Fruit fly (Drosophila melanogaster) whole organism, embryonic: ENCODE measurements around the gene Cpr30F.

Experiments
- ATbp ChIP-seq: fragments of 200-800 bp; sonication (Bioruptor generic); optimal IDR thresholded peaks from 2 replicates; lab custom pipeline; 2017; ENCODE audit warnings: missing biosample characterization, mild to moderate bottlenecking, missing genetic modification characterization, missing genetic modification reagents
- CG10543 ChIP-seq: fragments of 200-800 bp; sonication (Bioruptor generic); optimal IDR thresholded peaks from 3 replicates; lab custom pipeline; 2017; ENCODE audit warnings: missing biosample characterization, mild to moderate bottlenecking, missing genetic modification characterization, moderate library complexity
- CG13287 ChIP-seq: fragments of 200-800 bp; sonication (Bioruptor generic); IDR thresholded peaks from 2 replicates; pipeline ENCODE4 v1.3.6; 2022; ENCODE audit warnings: missing biosample characterization, missing genetic modification characterization; ENCODE audit not compliant: partially characterized antibody
- CG13424 ChIP-seq: fragments of 200-800 bp; sonication (Bioruptor generic); optimal IDR thresholded peaks from 2 replicates; lab custom pipeline; 2019; ENCODE audit warnings: missing biosample characterization, mild to moderate bottlenecking, missing genetic modification characterization, moderate library complexity
- CG17361 ChIP-seq: fragments of 200-800 bp; sonication (Bioruptor generic); IDR thresholded peaks from 3 replicates; pipeline ENCODE4 v1.3.6; 2022; ENCODE audit warnings: missing biosample characterization, missing genetic modification characterization
- CG3065 ChIP-seq: fragments of 200-800 bp; sonication (Bioruptor generic); optimal IDR thresholded peaks from 2 replicates; lab custom pipeline; 2016; ENCODE audit warnings: missing biosample characterization, missing genetic modification characterization
- CG3407 ChIP-seq: fragments of 200-800 bp; sonication (Bioruptor generic); optimal IDR thresholded peaks from 2 replicates; lab custom pipeline; 2018; ENCODE audit warnings: missing biosample characterization, mild to moderate bottlenecking, missing genetic modification characterization
- CG4404 ChIP-seq: fragments of 200-800 bp; sonication (Bioruptor generic); IDR thresholded peaks from 2 replicates; pipeline ENCODE4 v1.3.6; 2022; ENCODE audit warnings: missing biosample characterization, missing genetic modification characterization
- CG4730 ChIP-seq: fragments of 200-800 bp; sonication (Bioruptor generic); IDR thresholded peaks from 2 replicates; pipeline ENCODE4 v1.3.6; 2022; ENCODE audit warnings: missing biosample characterization, missing genetic modification characterization
- CG4820 ChIP-seq: fragments of 200-800 bp; sonication (Bioruptor generic); optimal IDR thresholded peaks from 3 replicates; lab custom pipeline; 2016; ENCODE audit warnings: missing biosample characterization, missing genetic modification characterization
- CG6689 ChIP-seq: fragments of 200-800 bp; sonication (Bioruptor generic); IDR thresholded peaks from 2 replicates; pipeline ENCODE4 v1.3.6; 2022; ENCODE audit warnings: missing biosample characterization, missing genetic modification characterization
- CG6765 ChIP-seq: fragments of 200-800 bp; sonication (Bioruptor generic); optimal IDR thresholded peaks from 3 replicates; lab custom pipeline; 2017; ENCODE audit warnings: missing biosample characterization, mild to moderate bottlenecking, missing genetic modification characterization
- CG7271 ChIP-seq: fragments of 200-800 bp; sonication (Bioruptor generic); optimal IDR thresholded peaks from 2 replicates; lab custom pipeline; 2018; ENCODE audit warnings: missing biosample characterization, mild to moderate bottlenecking, missing genetic modification characterization, moderate library complexity
- CG7357 ChIP-seq: fragments of 200-800 bp; sonication (Bioruptor generic); IDR thresholded peaks from 3 replicates; pipeline ENCODE4 v1.3.6; 2022; ENCODE audit warnings: missing biosample characterization, missing genetic modification characterization
- CG8089 ChIP-seq: fragments of 200-800 bp; sonication (Bioruptor generic); optimal IDR thresholded peaks from 3 replicates; lab custom pipeline; 2016; ENCODE audit warnings: missing biosample characterization, missing genetic modification characterization
- CG8359 ChIP-seq: fragments of 200-800 bp; sonication (Bioruptor generic); optimal IDR thresholded peaks from 2 replicates; lab custom pipeline; 2017; ENCODE audit warnings: missing biosample characterization, mild to moderate bottlenecking, missing genetic modification characterization, borderline replicate concordance
- CrebB ChIP-seq: fragments of 200-800 bp; sonication (Bioruptor generic); optimal IDR thresholded peaks from 3 replicates; lab custom pipeline; 2018; ENCODE audit warnings: missing biosample characterization, mild to moderate bottlenecking, missing genetic modification characterization
- Ets97D ChIP-seq: fragments of 200-800 bp; sonication (Bioruptor generic); optimal IDR thresholded peaks from 3 replicates; lab custom pipeline; 2016; ENCODE audit warnings: missing biosample characterization, missing genetic modification characterization
- HHEX ChIP-seq: fragments of 200-800 bp; sonication (Bioruptor generic); optimal IDR thresholded peaks from 3 replicates; lab custom pipeline; 2017; ENCODE audit warnings: missing biosample characterization, mild to moderate bottlenecking, missing genetic modification characterization, missing genetic modification reagents
- HLH4C ChIP-seq: fragments of 200-800 bp; sonication (Bioruptor generic); IDR thresholded peaks from 3 replicates; pipeline ENCODE4 v1.3.6; 2022; ENCODE audit warnings: missing biosample characterization, missing genetic modification characterization; ENCODE audit not compliant: partially characterized antibody
- HLHmδ ChIP-seq: fragments of 200-800 bp; sonication (Bioruptor generic); optimal IDR thresholded peaks from 2 replicates; lab custom pipeline; 2018; ENCODE audit warnings: missing biosample characterization, mild to moderate bottlenecking, missing genetic modification characterization, moderate library complexity
- HmgD ChIP-seq: fragments of 200-800 bp; sonication (Bioruptor generic); optimal IDR thresholded peaks from 3 replicates; lab custom pipeline; 2016; ENCODE audit warnings: missing biosample characterization, missing genetic modification characterization
- Lhr ChIP-seq: fragments of 200-800 bp; sonication (Bioruptor generic); optimal IDR thresholded peaks from 3 replicates; lab custom pipeline; 2017; ENCODE audit warnings: mild to moderate bottlenecking, missing biosample characterization, missing genetic modification reagents, missing genetic modification characterization
- Lim3 ChIP-seq: fragments of 200-800 bp; sonication (Bioruptor generic); IDR thresholded peaks from 2 replicates; pipeline ENCODE4 v1.3.6; 2022; ENCODE audit warnings: missing biosample characterization, missing genetic modification characterization
- Lpt ChIP-seq: fragments of >200 bp; optimal IDR thresholded peaks from 2 replicates; lab custom pipeline; 2018; ENCODE audit warnings: missing biosample characterization, missing genetic modification characterization
- MTF-1 ChIP-seq: fragments of 200-800 bp; sonication (Bioruptor generic); optimal IDR thresholded peaks from 2 replicates; lab custom pipeline; 2018; ENCODE audit warnings: missing biosample characterization, mild to moderate bottlenecking, missing genetic modification characterization, borderline replicate concordance
- Nf-YA ChIP-seq: fragments of 200-800 bp; sonication (Bioruptor generic); IDR thresholded peaks from 2 replicates; pipeline ENCODE4 v1.3.6; 2022; ENCODE audit warnings: missing biosample characterization, missing genetic modification characterization
- Oli ChIP-seq: fragments of 200-800 bp; sonication (Bioruptor generic); optimal IDR thresholded peaks from 2 replicates; lab custom pipeline; 2018; ENCODE audit warnings: missing biosample characterization, mild to moderate bottlenecking, missing genetic modification characterization, moderate library complexity
- Side ChIP-seq: fragments of 200-800 bp; sonication (Bioruptor generic); optimal IDR thresholded peaks from 2 replicates; lab custom pipeline; 2016; ENCODE audit warnings: missing biosample characterization, missing genetic modification characterization
- Sin3A ChIP-seq: fragments of >200 bp; optimal IDR thresholded peaks from 2 replicates; lab custom pipeline; 2018
- Six4 ChIP-seq: fragments of 200-800 bp; sonication (Bioruptor generic); optimal IDR thresholded peaks from 2 replicates; lab custom pipeline; 2016; ENCODE audit warnings: missing biosample characterization, missing genetic modification characterization
- bsh ChIP-seq, 2 experiments: fragments of 200-800 bp; sonication (Bioruptor generic); optimal IDR thresholded peaks; 2 replicates each; lab custom pipeline; 2017 to 2018; ENCODE audit warnings: mild to moderate bottlenecking in 2 of 2, missing biosample characterization in 2 of 2, missing genetic modification characterization in 2 of 2, moderate library complexity in 1 of 2
- chm ChIP-seq: fragments of 200-800 bp; sonication (Bioruptor generic); IDR thresholded peaks from 2 replicates; pipeline ENCODE4 v1.3.6; 2022; ENCODE audit warnings: missing biosample characterization, missing genetic modification characterization
- crol ChIP-seq: fragments of 200-800 bp; sonication (Bioruptor generic); IDR thresholded peaks from 2 replicates; pipeline ENCODE4 v1.3.6; 2022; ENCODE audit warnings: missing biosample characterization, missing genetic modification characterization
- dan ChIP-seq: fragments of 200-800 bp; sonication (Bioruptor generic); IDR thresholded peaks from 2 replicates; pipeline ENCODE4 v1.3.6; 2022; ENCODE audit warnings: missing biosample characterization, missing genetic modification characterization
- dati ChIP-seq: fragments of 200-800 bp; sonication (Bioruptor generic); IDR thresholded peaks from 2 replicates; pipeline ENCODE4 v1.3.6; 2022; ENCODE audit warnings: missing biosample characterization, missing genetic modification characterization
- dmrt11E ChIP-seq: fragments of 200-800 bp; sonication (Bioruptor generic); optimal IDR thresholded peaks from 3 replicates; lab custom pipeline; 2018; ENCODE audit warnings: missing biosample characterization, mild to moderate bottlenecking, missing genetic modification characterization, moderate library complexity
- fu2 ChIP-seq: fragments of 200-800 bp; sonication (Bioruptor generic); optimal IDR thresholded peaks from 2 replicates; lab custom pipeline; 2016; ENCODE audit warnings: missing biosample characterization, missing genetic modification characterization
- gcm ChIP-seq: fragments of 200-800 bp; sonication (Bioruptor generic); optimal IDR thresholded peaks from 2 replicates; lab custom pipeline; 2019; ENCODE audit warnings: missing biosample characterization, mild to moderate bottlenecking, missing genetic modification characterization, moderate library complexity
- ind ChIP-seq: fragments of 200-800 bp; sonication (Bioruptor generic); optimal IDR thresholded peaks from 3 replicates; lab custom pipeline; 2016; ENCODE audit warnings: missing biosample characterization, missing genetic modification characterization
- klu ChIP-seq: fragments of 200-800 bp; sonication (Bioruptor generic); IDR thresholded peaks from 2 replicates; pipeline ENCODE4 v1.3.6; 2022; ENCODE audit warnings: missing biosample characterization, missing genetic modification characterization
- odd ChIP-seq: fragments of 200-800 bp; sonication (Bioruptor generic); optimal IDR thresholded peaks from 2 replicates; lab custom pipeline; 2017; ENCODE audit warnings: missing biosample characterization, mild to moderate bottlenecking, missing genetic modification characterization
- pb ChIP-seq: fragments of 200-800 bp; sonication (Bioruptor generic); optimal IDR thresholded peaks from 3 replicates; lab custom pipeline; 2016; ENCODE audit warnings: missing biosample characterization, missing genetic modification characterization
- pzg ChIP-seq: fragments of 200-800 bp; sonication (Bioruptor generic); optimal IDR thresholded peaks from 3 replicates; lab custom pipeline; 2018; ENCODE audit warnings: missing biosample characterization, mild to moderate bottlenecking, missing genetic modification characterization, moderate library complexity
- seq ChIP-seq: fragments of 200-800 bp; sonication (Bioruptor generic); IDR thresholded peaks from 2 replicates; pipeline ENCODE4 v1.3.6; 2022; ENCODE audit warnings: missing biosample characterization, missing genetic modification characterization
- tin ChIP-seq: fragments of 200-800 bp; sonication (Bioruptor generic); optimal IDR thresholded peaks from 3 replicates; lab custom pipeline; 2016; ENCODE audit warnings: missing biosample characterization, missing genetic modification characterization
- tll ChIP-seq, 2 experiments: fragments of 200-800 bp in 1 of 2; fragments of >200 bp in 1 of 2; sonication (Bioruptor generic) in 1 of 2; optimal IDR thresholded peaks; 2 replicates each; lab custom pipeline; 2017 to 2019; ENCODE audit warnings: missing biosample characterization in 2 of 2, missing genetic modification characterization in 2 of 2, mild to moderate bottlenecking in 1 of 2, moderate library complexity in 1 of 2
- wdn ChIP-seq: fragments of 200-800 bp; sonication (Bioruptor generic); IDR thresholded peaks from 2 replicates; pipeline ENCODE4 v1.3.6; 2022; ENCODE audit warnings: missing biosample characterization, missing genetic modification characterization
- z ChIP-seq: fragments of 200-800 bp; sonication (Bioruptor generic); IDR thresholded peaks from 3 replicates; pipeline ENCODE4 v1.3.6; 2022; ENCODE audit warnings: missing biosample characterization, missing genetic modification characterization

The Cpr30F gene

DNA sequence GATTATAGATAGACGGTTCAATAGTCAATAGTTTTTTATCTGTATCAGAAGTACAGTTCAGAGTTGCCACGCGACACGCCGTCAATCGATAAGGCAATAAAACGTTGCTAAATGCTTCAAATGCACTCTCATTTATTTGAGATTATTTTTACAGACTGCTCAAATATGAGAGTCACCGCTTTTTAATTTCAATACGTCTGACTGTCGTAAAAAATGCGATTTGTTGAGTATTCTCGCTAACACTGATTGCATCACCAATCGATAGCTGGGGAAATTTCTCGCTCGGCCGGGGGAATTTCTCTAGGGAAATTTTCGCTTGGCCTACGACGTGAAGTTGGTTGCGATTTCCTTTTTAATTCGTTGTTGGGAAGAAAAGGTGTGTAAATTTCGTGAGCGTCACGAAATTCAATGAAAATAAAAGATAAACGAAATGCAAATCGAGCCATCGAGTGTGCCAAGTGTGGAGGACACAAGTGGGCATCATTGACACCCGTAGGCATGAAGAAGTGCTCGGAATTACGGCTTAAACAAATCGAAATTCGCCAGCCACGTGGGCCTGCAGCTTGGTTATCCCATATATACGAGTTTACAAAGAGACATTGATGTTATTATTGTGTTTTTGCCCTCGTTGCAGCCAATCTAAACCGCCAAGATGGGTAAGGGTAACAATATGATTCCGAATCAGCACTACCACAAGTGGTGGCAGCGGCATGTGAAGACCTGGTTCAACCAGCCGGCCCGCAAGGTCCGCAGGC lies 34.2 kb upstream of the Cpr30F start, which contains the start of the genes Dref and RpL13 (continued):
- TF ChIP-seq CG7271 (tag; lab: Kevin White, UChicago), result peak; percentile 93
- TF ChIP-seq tll (GFP tag; optimal IDR thresholded peaks at IDR 0.05; lab: Kevin White, UChicago), result peak in 1 of 2 experiments; percentile 18
- peak; percentile 96 for TF ChIP-seq HLHmδ (GFP tag; lab: Kevin White, UChicago)
- peak; percentile 51; the same call in 1 of the 3 replicates for TF ChIP-seq z (GFP tag; lab: Robert Waterston, UW)
- no peak; the same call in 1 of the 2 replicates for TF ChIP-seq CG4730 (GFP tag; lab: Robert Waterston, UW)
- peak; percentile 98 for TF ChIP-seq CG6765
- TF ChIP-seq odd, result peak; percentile 95
- TF ChIP-seq tin (GFP tag; lab: Kevin White, UChicago), result peak; percentile 69
- 0 out of 3 replicates have a peak, but pooled peaks have one; percentile 41 for TF ChIP-seq CG7357 (GFP tag; lab: Robert Waterston, UW)
- peak; percentile 80 for TF ChIP-seq Lhr (GFP tag; lab: Kevin White, UChicago)
- peak; percentile 51 for TF ChIP-seq CG3065 (GFP tag; lab: Kevin White, UChicago)
- peak; percentile 99 for TF ChIP-seq Ets97D (GFP tag; lab: Kevin White, UChicago)
- peak; percentile 72 for TF ChIP-seq Nf-YA (GFP tag; lab: Robert Waterston, UW)
- TF ChIP-seq CG8359 (GFP tag; lab: Kevin White, UChicago), result peak; percentile 79
- no peak for TF ChIP-seq Lpt (GFP tag; lab: Kevin White, UChicago)
- TF ChIP-seq dan (GFP tag; lab: Robert Waterston, UW), result no peak
- peak; percentile 75 for TF ChIP-seq wdn (GFP tag; lab: Robert Waterston, UW)
- peak; percentile 77 for TF ChIP-seq HmgD (GFP tag; lab: Kevin White, UChicago)
- no peak for TF ChIP-seq Lim3 (GFP tag; lab: Robert Waterston, UW)
- peak; percentile 77 for TF ChIP-seq seq (GFP tag; lab: Robert Waterston, UW)
- TF ChIP-seq HHEX (GFP tag; lab: Kevin White, UChicago), result peak; percentile 94
- TF ChIP-seq Side, result peak; percentile 93
- TF ChIP-seq gcm (GFP tag; lab: Kevin White, UChicago), result peak; percentile 86
- peak; percentile 71 for TF ChIP-seq dati (GFP tag; lab: Robert Waterston, UW)
- TF ChIP-seq klu (GFP tag; lab: Robert Waterston, UW), result peak; percentile 41; the same call in 1 of the 2 replicates
- TF ChIP-seq CrebB (tag; lab: Kevin White, UChicago), result peak; percentile 92
- peak; percentile 61 for TF ChIP-seq Oli (tag; lab: Kevin White, UChicago)
- TF ChIP-seq Six4 (GFP tag; lab: Kevin White, UChicago), result peak; percentile 62
- peak; percentile 57 to 79 for TF ChIP-seq bsh (GFP tag; optimal IDR thresholded peaks at IDR 0.05; lab: Kevin White, UChicago)
- TF ChIP-seq fu2 (GFP tag; lab: Kevin White, UChicago), result peak; percentile 86
- TF ChIP-seq dmrt11E (tag; lab: Kevin White, UChicago), result peak; percentile 70
- peak; percentile 91 for TF ChIP-seq pb
- TF ChIP-seq CG8089 (GFP tag; lab: Kevin White, UChicago), result peak; percentile 73
- peak; percentile 26; the same call in 1 of the 2 replicates for TF ChIP-seq CG4404 (GFP tag; lab: Robert Waterston, UW)
- TF ChIP-seq HLH4C, result peak; percentile 90; the same call in 2 of the 3 replicates
- TF ChIP-seq pzg, result peak; percentile 83
- TF ChIP-seq CG6689 (GFP tag; lab: Robert Waterston, UW), result peak; percentile 44; the same call in 1 of the 2 replicates
- TF ChIP-seq CG17361 (GFP tag; lab: Robert Waterston, UW), result peak; percentile 90
- peak; percentile 43 for TF ChIP-seq crol (GFP tag; lab: Robert Waterston, UW)
- TF ChIP-seq ATbp (GFP tag; lab: Kevin White, UChicago), result peak; percentile 86
- peak; percentile 69 for TF ChIP-seq ind
- TF ChIP-seq chm (GFP tag; lab: Robert Waterston, UW), result peak; percentile 95
- TF ChIP-seq CG4820, result peak; percentile 54
- peak; percentile 96 for TF ChIP-seq MTF-1
- TF ChIP-seq CG13424, result peak; percentile 80
- peak; percentile 83 for TF ChIP-seq Sin3A (lab: Kevin White, UChicago)
- peak; percentile 88 for TF ChIP-seq CG3407
- TF ChIP-seq CG10543 (GFP tag; lab: Kevin White, UChicago), result peak; percentile 98
- TF ChIP-seq CG13287 (GFP tag; lab: Robert Waterston, UW), result peak; percentile 85
